Worm (Caenorhabditis elegans): Measurements from ENCODE around the gene gtbp-1.

The gtbp-1 gene

ce11 chrIV:10128906-10129386 is at the start of gene gtbp-1, which contains the start of gene K08F4.3:
gtbp-1 (minus strand) TSS chrIV:10128956.
K08F4.3 (plus strand) TSS chrIV:10129257.
- TF ChIP-seq nhr-41 (GFP tag; IDR thresholded peaks at IDR 0.05) (no peak), T20F7.1 (GFP tag; optimal IDR thresholded peaks at IDR 0.05) (no peak), ces-1 (GFP tag; optimal IDR thresholded peaks at IDR 0.05) (no peak), snpc-4 (tag; optimal IDR thresholded peaks at IDR 0.05) (no peak), nhr-25 (tag; optimal IDR thresholded peaks at IDR 0.05; ENCODE audit: borderline replicate concordance, insufficient read depth) (no peak), mxl-3 (GFP tag; optimal IDR thresholded peaks at IDR 0.05) (peak; percentile 13), nhr-11 (tag; optimal IDR thresholded peaks at IDR 0.05) (peak; percentile 60), aha-1 (tag) (peak; percentile 98), nhr-102 (tag; optimal IDR thresholded peaks at IDR 0.05) (no peak), lim-7 (GFP tag; IDR thresholded peaks at IDR 0.05) (no peak), nhr-76 (tag; optimal IDR thresholded peaks at IDR 0.05) (no peak), ztf-7 (tag; optimal IDR thresholded peaks at IDR 0.05) (no peak), tra-1 (GFP tag; IDR thresholded peaks at IDR 0.05) (no peak), pha-4 (GFP tag; IDR thresholded peaks at IDR 0.05) (no peak), pha-4 (tag; optimal IDR thresholded peaks at IDR 0.05) (peak; percentile 59), zfp-2 (tag; optimal IDR thresholded peaks at IDR 0.05) (peak; percentile 72), ceh-20 (GFP tag; IDR thresholded peaks at IDR 0.05) (0 out of 2 replicates have a peak, but pooled peaks have one; percentile 22), hif-1 (tag; optimal IDR thresholded peaks at IDR 0.05) (no peak), pqm-1 (tag; optimal IDR thresholded peaks at IDR 0.05) (no peak), ZK337.2 (GFP tag; IDR thresholded peaks at IDR 0.05) (no peak), dve-1 (tag; optimal IDR thresholded peaks at IDR 0.05; ENCODE audit: insufficient read depth) (no peak), nhr-6 (tag; optimal IDR thresholded peaks at IDR 0.05) (peak; percentile 69), set-16 (GFP tag; IDR thresholded peaks at IDR 0.05) (no peak), nhr-10 (tag; optimal IDR thresholded peaks at IDR 0.05) (no peak), rbr-2 (tag; optimal IDR thresholded peaks at IDR 0.05) (peak; percentile 57), mep-1 (tag; optimal IDR thresholded peaks at IDR 0.05) (no peak), aly-2 (tag; optimal IDR thresholded peaks at IDR 0.05) (no peak), ama-1 (optimal IDR thresholded peaks at IDR 0.05) (peak; percentile 16), Y48G9A.11 (GFP tag; IDR thresholded peaks at IDR 0.05) (no peak), F10B5.3 (tag; optimal IDR thresholded peaks at IDR 0.05) (no peak), fkh-10 (GFP tag; optimal IDR thresholded peaks at IDR 0.05) (no peak), egl-27 (tag; optimal IDR thresholded peaks at IDR 0.05) (no peak), hlh-30 (tag; optimal IDR thresholded peaks at IDR 0.05; ENCODE audit: insufficient read depth) (no peak), lsy-2 (tag; optimal IDR thresholded peaks at IDR 0.05) (no peak), php-3 (GFP tag; IDR thresholded peaks at IDR 0.05) (no peak), skn-1 (tag; optimal IDR thresholded peaks at IDR 0.05) (no peak), attf-4 (tag; optimal IDR thresholded peaks at IDR 0.05) (no peak), daf-12 (tag; optimal IDR thresholded peaks at IDR 0.05) (no peak), dpl-1 (GFP tag; optimal IDR thresholded peaks at IDR 0.05) (peak; percentile 90), mes-2 (tag; optimal IDR thresholded peaks at IDR 0.05; ENCODE audit: poor library complexity, severe bottlenecking) (no peak), daf-8 (GFP tag; IDR thresholded peaks at IDR 0.05) (no peak), mdl-1 (tag; optimal IDR thresholded peaks at IDR 0.05) (peak in 1 of 2 experiments; percentile 8), nhr-77 (tag; optimal IDR thresholded peaks at IDR 0.05) (peak; percentile 66), R02D3.7 (tag; optimal IDR thresholded peaks at IDR 0.05) (no peak), daf-19 (GFP tag; conservative IDR thresholded peaks at IDR 0.05) (no peak), ztf-11 (tag; optimal IDR thresholded peaks at IDR 0.05) (no peak), D1046.2 (GFP tag; IDR thresholded peaks at IDR 0.05) (no peak), lin-39 (tag; optimal IDR thresholded peaks at IDR 0.05) (no peak), lin-13 (GFP tag; optimal IDR thresholded peaks at IDR 0.05) (peak; percentile 55), F44E2.7 (GFP tag; IDR thresholded peaks at IDR 0.05) (no peak), ceh-82 (tag; optimal IDR thresholded peaks at IDR 0.05) (no peak), vab-7 (GFP tag; IDR thresholded peaks at IDR 0.05) (no peak; the same call in 1 of the 2 replicates), unc-130 (GFP tag; optimal IDR thresholded peaks at IDR 0.05) (peak; percentile 32)
